Fruit fly (Drosophila melanogaster): ENCODE data around the gene br.

br gene

dm6 chrX:1566549-1567174, 8.3 kb upstream of the br start:
- TF ChIP-seq cic (GFP tag; optimal IDR thresholded peaks at IDR 0.05) (no peak), CG7101 (tag; optimal IDR thresholded peaks at IDR 0.05) (no peak), Clk (GFP tag; optimal IDR thresholded peaks at IDR 0.05) (no peak), CG5204 (GFP tag; optimal IDR thresholded peaks at IDR 0.05) (no peak), tj (GFP tag; optimal IDR thresholded peaks at IDR 0.05) (no peak), CG7045 (GFP tag; optimal IDR thresholded peaks at IDR 0.05) (no peak), pad (GFP tag; optimal IDR thresholded peaks at IDR 0.05) (no peak), cnc (optimal IDR thresholded peaks at IDR 0.05) (no peak), toe (GFP tag; optimal IDR thresholded peaks at IDR 0.05) (no peak), ovo (GFP tag; optimal IDR thresholded peaks at IDR 0.05) (no peak), CG12768 (GFP tag; optimal IDR thresholded peaks at IDR 0.05) (no peak)

dm6 chrX:1570296-1570695, 4.6 kb upstream of the br start:
- no peak for TF ChIP-seq CG12768 (GFP tag; optimal IDR thresholded peaks at IDR 0.05)
- no peak for TF ChIP-seq CG7045 (GFP tag; optimal IDR thresholded peaks at IDR 0.05)
- no peak for TF ChIP-seq CG11617 (GFP tag; optimal IDR thresholded peaks at IDR 0.05)

dm6 chrX:1574101-1574653, 755 bp upstream of the br start:
- TF ChIP-seq kay (GFP tag; ENCODE audit: borderline replicate concordance): no peak
- no peak for TF ChIP-seq toe (GFP tag; optimal IDR thresholded peaks at IDR 0.05)
- TF ChIP-seq Clk (GFP tag; optimal IDR thresholded peaks at IDR 0.05): no peak
- no peak for TF ChIP-seq Mnt (GFP tag; optimal IDR thresholded peaks at IDR 0.05)
- no peak for TF ChIP-seq ovo (GFP tag; optimal IDR thresholded peaks at IDR 0.05)
- TF ChIP-seq CG7045 (GFP tag; optimal IDR thresholded peaks at IDR 0.05): no peak
- TF ChIP-seq Crg-1 (GFP tag; optimal IDR thresholded peaks at IDR 0.05): no peak
- no peak for TF ChIP-seq CG5204 (GFP tag; optimal IDR thresholded peaks at IDR 0.05)
- no peak for TF ChIP-seq CG11617 (GFP tag; optimal IDR thresholded peaks at IDR 0.05)
- no peak for TF ChIP-seq pad (GFP tag; optimal IDR thresholded peaks at IDR 0.05)

DNA sequence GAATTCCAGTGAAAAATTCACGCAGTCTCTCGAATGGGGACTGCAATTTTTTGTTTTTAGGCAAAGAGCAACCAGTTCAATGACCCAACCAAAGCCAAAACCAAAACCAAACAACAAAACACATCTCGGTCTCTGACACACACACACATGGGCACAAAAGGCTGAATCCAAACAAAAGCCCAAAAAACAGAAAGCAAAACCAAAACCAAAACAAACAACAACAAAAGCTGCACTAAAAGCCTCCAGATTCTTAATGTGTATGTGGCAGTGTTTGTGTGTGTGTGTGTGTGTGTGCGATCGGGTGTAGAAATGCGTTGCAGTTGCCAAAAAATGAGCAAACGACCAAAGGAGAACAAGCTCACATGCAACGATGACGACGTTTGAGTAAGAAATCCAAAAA, 2.2 kb downstream of the br start:
- TF ChIP-seq CG14711 (tag; optimal IDR thresholded peaks at IDR 0.05): no peak
- no peak for TF ChIP-seq kay (GFP tag; ENCODE audit: borderline replicate concordance)
- TF ChIP-seq cnc (optimal IDR thresholded peaks at IDR 0.05): no peak
- no peak for TF ChIP-seq CG1620 (GFP tag; optimal IDR thresholded peaks at IDR 0.05)
- TF ChIP-seq cic (GFP tag; optimal IDR thresholded peaks at IDR 0.05): no peak
- TF ChIP-seq tj (GFP tag; optimal IDR thresholded peaks at IDR 0.05): no peak
- TF ChIP-seq Crg-1 (GFP tag; optimal IDR thresholded peaks at IDR 0.05): no peak
- TF ChIP-seq Mnt (GFP tag; optimal IDR thresholded peaks at IDR 0.05): no peak
- TF ChIP-seq Clk (GFP tag; optimal IDR thresholded peaks at IDR 0.05): no peak
- TF ChIP-seq CG11617 (GFP tag; optimal IDR thresholded peaks at IDR 0.05): no peak
- no peak for TF ChIP-seq CG33017 (tag; optimal IDR thresholded peaks at IDR 0.05)
- no peak for TF ChIP-seq CG7045 (GFP tag; optimal IDR thresholded peaks at IDR 0.05)
- TF ChIP-seq Hr96 (GFP tag; optimal IDR thresholded peaks at IDR 0.05): no peak

DNA sequence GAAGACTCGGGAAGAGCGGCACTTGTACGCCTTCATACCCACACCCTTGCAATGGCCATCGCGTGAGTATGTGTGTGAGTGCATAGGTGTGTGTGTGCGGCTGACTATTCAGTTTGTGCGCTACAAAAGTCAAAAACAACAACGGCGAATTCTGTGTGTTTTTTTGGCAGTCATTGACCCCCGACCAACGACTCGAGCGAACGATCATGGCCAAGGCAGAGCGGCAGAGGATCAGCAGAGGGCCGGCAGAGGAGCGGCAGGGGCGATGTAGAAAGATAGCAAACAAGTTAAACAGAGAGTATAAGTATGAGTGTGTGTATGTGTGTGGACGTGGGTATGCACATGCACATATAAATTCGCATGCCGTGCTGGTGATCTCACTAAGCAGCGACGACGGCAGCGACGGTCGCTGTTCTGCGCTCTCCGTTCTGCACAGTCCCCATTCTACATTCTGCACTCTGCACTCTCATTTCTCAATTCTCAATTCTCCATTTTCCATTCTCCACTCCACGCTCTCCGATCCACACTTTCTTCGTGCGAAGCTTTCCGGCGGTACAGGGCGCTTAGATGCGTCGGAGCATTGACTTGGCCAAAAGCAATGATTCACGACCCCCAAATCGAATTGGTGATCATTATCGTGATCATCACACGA, 3.4 kb downstream of the br start:
- no peak for TF ChIP-seq CG1620 (GFP tag; optimal IDR thresholded peaks at IDR 0.05)
- no peak for TF ChIP-seq CG33017 (tag; optimal IDR thresholded peaks at IDR 0.05)
- TF ChIP-seq ovo (GFP tag; optimal IDR thresholded peaks at IDR 0.05): no peak
- no peak for TF ChIP-seq CG12768 (GFP tag; optimal IDR thresholded peaks at IDR 0.05)

dm6 chrX:1578882-1579276, 3.9 kb downstream of the br start:
- TF ChIP-seq cic (GFP tag; optimal IDR thresholded peaks at IDR 0.05) (no peak), bab1 (GFP tag; optimal IDR thresholded peaks at IDR 0.05) (no peak), ovo (GFP tag; optimal IDR thresholded peaks at IDR 0.05) (no peak), Hr96 (GFP tag; optimal IDR thresholded peaks at IDR 0.05) (no peak), CG5204 (GFP tag; optimal IDR thresholded peaks at IDR 0.05) (no peak), CG33017 (tag; optimal IDR thresholded peaks at IDR 0.05) (no peak), CG14711 (tag; optimal IDR thresholded peaks at IDR 0.05) (no peak), Mnt (GFP tag; optimal IDR thresholded peaks at IDR 0.05) (no peak), tj (GFP tag; optimal IDR thresholded peaks at IDR 0.05) (no peak), cnc (optimal IDR thresholded peaks at IDR 0.05) (no peak), Clk (GFP tag; optimal IDR thresholded peaks at IDR 0.05) (no peak), CG12768 (GFP tag; optimal IDR thresholded peaks at IDR 0.05) (no peak), pad (GFP tag; optimal IDR thresholded peaks at IDR 0.05) (no peak), kay (GFP tag; ENCODE audit: borderline replicate concordance) (no peak), CG7101 (tag; optimal IDR thresholded peaks at IDR 0.05) (no peak)

DNA sequence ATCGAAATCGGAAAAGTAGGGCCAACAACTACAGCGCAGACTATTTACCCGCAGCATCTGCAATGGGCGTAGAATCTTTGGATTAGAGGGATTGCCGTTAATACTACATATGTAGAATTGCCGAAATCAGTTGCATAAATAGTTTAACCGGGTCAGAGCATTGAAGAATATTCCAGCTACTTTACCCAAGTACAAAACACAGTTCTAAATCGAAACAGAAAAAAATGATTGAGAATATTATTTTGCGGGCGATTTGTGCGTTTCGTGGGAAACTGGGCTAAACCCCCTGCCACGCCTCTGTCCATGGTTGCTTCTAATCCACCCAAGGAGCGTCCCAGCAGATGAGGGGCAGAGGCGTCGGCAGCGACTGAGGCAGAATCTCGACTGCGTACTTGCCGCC, 5.4 kb downstream of the br start:
- TF ChIP-seq CG7101 (tag; optimal IDR thresholded peaks at IDR 0.05) (no peak), bab1 (GFP tag; optimal IDR thresholded peaks at IDR 0.05) (no peak), Mnt (GFP tag; optimal IDR thresholded peaks at IDR 0.05) (no peak), kay (GFP tag; ENCODE audit: borderline replicate concordance) (no peak), cnc (optimal IDR thresholded peaks at IDR 0.05) (no peak), CG14711 (tag; optimal IDR thresholded peaks at IDR 0.05) (no peak), cic (GFP tag; optimal IDR thresholded peaks at IDR 0.05) (no peak), Crg-1 (GFP tag; optimal IDR thresholded peaks at IDR 0.05) (no peak), Hr96 (GFP tag; optimal IDR thresholded peaks at IDR 0.05) (no peak), pad (GFP tag; optimal IDR thresholded peaks at IDR 0.05) (no peak), CG7045 (GFP tag; optimal IDR thresholded peaks at IDR 0.05) (no peak), Clk (GFP tag; optimal IDR thresholded peaks at IDR 0.05) (no peak), toe (GFP tag; optimal IDR thresholded peaks at IDR 0.05) (no peak), CG33017 (tag; optimal IDR thresholded peaks at IDR 0.05) (no peak), ovo (GFP tag; optimal IDR thresholded peaks at IDR 0.05) (no peak), CG1620 (GFP tag; optimal IDR thresholded peaks at IDR 0.05) (no peak), CG5204 (GFP tag; optimal IDR thresholded peaks at IDR 0.05) (no peak), CG11617 (GFP tag; optimal IDR thresholded peaks at IDR 0.05) (no peak), tj (GFP tag; optimal IDR thresholded peaks at IDR 0.05) (no peak), CG12768 (GFP tag; optimal IDR thresholded peaks at IDR 0.05) (no peak)
